Fruit fly (Drosophila melanogaster) whole organism, embryonic: ENCODE measurements around the gene waw.

ENCODE experiments used
- Ada2b ChIP-seq: fragments of 200-800 bp; sonication (Bioruptor generic); IDR thresholded peaks from 2 replicates; pipeline ENCODE4 v1.3.6; 2022; ENCODE audit warnings: missing biosample characterization, missing genetic modification characterization
- Asciz ChIP-seq: fragments of 200-800 bp; sonication (Bioruptor generic); optimal IDR thresholded peaks from 2 replicates; lab custom pipeline; 2017; ENCODE audit warnings: missing biosample characterization, mild to moderate bottlenecking, missing genetic modification characterization, missing genetic modification reagents
- BEAF-32 ChIP-seq: fragments of 200-800 bp; sonication (Bioruptor generic); optimal IDR thresholded peaks from 3 replicates; lab custom pipeline; 2017; ENCODE audit warnings: missing biosample characterization, missing genetic modification characterization, mild to moderate bottlenecking, moderate library complexity, missing genetic modification reagents
- CG10147 ChIP-seq: fragments of 200-800 bp; sonication (Bioruptor generic); optimal IDR thresholded peaks from 2 replicates; lab custom pipeline; 2019; ENCODE audit warnings: missing biosample characterization, mild to moderate bottlenecking, missing genetic modification characterization, moderate library complexity
- CG11695 ChIP-seq: fragments of 200-800 bp; sonication (Bioruptor generic); IDR thresholded peaks from 3 replicates; pipeline ENCODE4 v1.3.6; 2022; ENCODE audit warnings: missing biosample characterization, missing genetic modification characterization
- CG15696 ChIP-seq: fragments of 200-800 bp; sonication (Bioruptor generic); optimal IDR thresholded peaks from 2 replicates; lab custom pipeline; 2019; ENCODE audit warnings: missing biosample characterization, mild to moderate bottlenecking, missing genetic modification characterization, moderate library complexity
- CG1602 ChIP-seq: fragments of 200-800 bp; sonication (Bioruptor generic); optimal IDR thresholded peaks from 3 replicates; lab custom pipeline; 2016; ENCODE audit warnings: missing biosample characterization, missing genetic modification characterization
- CG17361 ChIP-seq: fragments of 200-800 bp; sonication (Bioruptor generic); IDR thresholded peaks from 3 replicates; pipeline ENCODE4 v1.3.6; 2022; ENCODE audit warnings: missing biosample characterization, missing genetic modification characterization
- CG17912 ChIP-seq: fragments of 200-800 bp; sonication (Bioruptor generic); optimal IDR thresholded peaks from 2 replicates; lab custom pipeline; 2018; ENCODE audit warnings: missing biosample characterization, mild to moderate bottlenecking, missing genetic modification characterization
- CG18599 ChIP-seq: fragments of 200-800 bp; sonication (Bioruptor generic); optimal IDR thresholded peaks from 3 replicates; lab custom pipeline; 2017; ENCODE audit warnings: missing biosample characterization, missing genetic modification characterization, mild to moderate bottlenecking, moderate library complexity, missing genetic modification reagents
- CG30020 ChIP-seq: fragments of 200-800 bp; optimal IDR thresholded peaks from 2 replicates; lab custom pipeline; 2019; ENCODE audit warnings: missing biosample characterization, mild to moderate bottlenecking, missing genetic modification characterization, moderate library complexity
- CG30431 ChIP-seq: fragments of 200-800 bp; sonication (Bioruptor generic); optimal IDR thresholded peaks from 2 replicates; lab custom pipeline; 2017; ENCODE audit warnings: missing biosample characterization, missing genetic modification characterization
- CG3281 ChIP-seq: fragments of 200-800 bp; sonication (Bioruptor generic); optimal IDR thresholded peaks from 3 replicates; lab custom pipeline; 2017; ENCODE audit warnings: missing biosample characterization, mild to moderate bottlenecking, missing genetic modification characterization
- CG4730 ChIP-seq: fragments of 200-800 bp; sonication (Bioruptor generic); IDR thresholded peaks from 2 replicates; pipeline ENCODE4 v1.3.6; 2022; ENCODE audit warnings: missing biosample characterization, missing genetic modification characterization
- CG7357 ChIP-seq: fragments of 200-800 bp; sonication (Bioruptor generic); IDR thresholded peaks from 3 replicates; pipeline ENCODE4 v1.3.6; 2022; ENCODE audit warnings: missing biosample characterization, missing genetic modification characterization
- CG7372 ChIP-seq: fragments of 200-800 bp; sonication (Bioruptor generic); IDR thresholded peaks from 2 replicates; pipeline ENCODE4 v1.3.6; 2022; ENCODE audit warnings: missing biosample characterization, missing genetic modification characterization
- CoRest ChIP-seq: fragments of 200-800 bp; sonication (Bioruptor generic); optimal IDR thresholded peaks from 3 replicates; lab custom pipeline; 2018; ENCODE audit warnings: missing biosample characterization, mild to moderate bottlenecking, missing genetic modification characterization, moderate library complexity
- D ChIP-seq, 2 experiments: fragments of 200-800 bp in 1 of 2; fragments of >200 bp in 1 of 2; sonication (Bioruptor generic) in 1 of 2; optimal IDR thresholded peaks; 2 replicates in 1 of 2; 3 replicates in 1 of 2; lab custom pipeline; 2017; ENCODE audit warnings: mild to moderate bottlenecking in 1 of 2, missing biosample characterization in 1 of 2, missing genetic modification characterization in 1 of 2, missing genetic modification reagents in 1 of 2
- Dbx ChIP-seq: fragments of 200-800 bp; sonication (Bioruptor generic); IDR thresholded peaks from 3 replicates; pipeline ENCODE4 v1.3.6; 2022; ENCODE audit warnings: missing biosample characterization, missing genetic modification characterization
- Deaf1 ChIP-seq: fragments of 200-800 bp; optimal IDR thresholded peaks from 3 replicates; lab custom pipeline; 2019; ENCODE audit warnings: missing biosample characterization, mild to moderate bottlenecking, missing genetic modification characterization, moderate library complexity
- Ets65A ChIP-seq: fragments of 200-800 bp; sonication (Bioruptor generic); peaks from one replicate; lab custom pipeline; 2016; ENCODE audit warnings: missing biosample characterization, missing genetic modification characterization
- HLHmδ ChIP-seq: fragments of 200-800 bp; sonication (Bioruptor generic); optimal IDR thresholded peaks from 2 replicates; lab custom pipeline; 2018; ENCODE audit warnings: missing biosample characterization, mild to moderate bottlenecking, missing genetic modification characterization, moderate library complexity
- Nf-YC ChIP-seq: fragments of 200-800 bp; optimal IDR thresholded peaks from 3 replicates; lab custom pipeline; 2019; ENCODE audit warnings: missing biosample characterization, mild to moderate bottlenecking, missing genetic modification characterization, moderate library complexity
- Sox100B ChIP-seq: fragments of 200-800 bp; sonication (Bioruptor generic); optimal IDR thresholded peaks from 3 replicates; lab custom pipeline; 2018; ENCODE audit warnings: missing biosample characterization, mild to moderate bottlenecking, missing genetic modification characterization
- Xrp1 ChIP-seq: fragments of 200-800 bp; sonication (Bioruptor generic); IDR thresholded peaks from 2 replicates; pipeline ENCODE4 v1.3.6; 2022; ENCODE audit warnings: missing biosample characterization, missing genetic modification characterization
- croc ChIP-seq: fragments of 200-800 bp; sonication (Bioruptor generic); conservative IDR thresholded peaks from 3 replicates; pipeline ENCODE4 v1.3.6; 2022; ENCODE audit warnings: missing biosample characterization, missing genetic modification characterization
- dati ChIP-seq: fragments of 200-800 bp; sonication (Bioruptor generic); IDR thresholded peaks from 2 replicates; pipeline ENCODE4 v1.3.6; 2022; ENCODE audit warnings: missing biosample characterization, missing genetic modification characterization
- esg ChIP-seq: fragments of 200-800 bp; sonication (Bioruptor generic); conservative IDR thresholded peaks from 2 replicates; pipeline ENCODE4 v1.3.6; 2022; ENCODE audit warnings: missing biosample characterization, missing genetic modification characterization
- gsb ChIP-seq: fragments of 200-800 bp; sonication (Bioruptor generic); IDR thresholded peaks from 2 replicates; pipeline ENCODE4 v1.3.6; 2022; ENCODE audit warnings: missing biosample characterization, missing genetic modification characterization
- hkb ChIP-seq, 2 experiments: fragments of 200-800 bp in 1 of 2; fragments of >200 bp in 1 of 2; sonication (Bioruptor generic) in 1 of 2; IDR thresholded peaks in 1 of 2; optimal IDR thresholded peaks in 1 of 2; 2 replicates each; pipeline versions ENCODE4 v1.3.6 to Lab custom; 2017 to 2022; ENCODE audit warnings: missing biosample characterization in 1 of 2, missing genetic modification characterization in 1 of 2
- ind ChIP-seq: fragments of 200-800 bp; sonication (Bioruptor generic); optimal IDR thresholded peaks from 3 replicates; lab custom pipeline; 2016; ENCODE audit warnings: missing biosample characterization, missing genetic modification characterization
- klu ChIP-seq: fragments of 200-800 bp; sonication (Bioruptor generic); IDR thresholded peaks from 2 replicates; pipeline ENCODE4 v1.3.6; 2022; ENCODE audit warnings: missing biosample characterization, missing genetic modification characterization
- lab ChIP-seq: fragments of 200-800 bp; sonication (Bioruptor generic); optimal IDR thresholded peaks from 3 replicates; lab custom pipeline; 2017; ENCODE audit warnings: missing biosample characterization, missing genetic modification characterization, mild to moderate bottlenecking, moderate library complexity, missing genetic modification reagents
- nerfin-1 ChIP-seq: fragments of 200-800 bp; sonication (Bioruptor generic); optimal IDR thresholded peaks from 3 replicates; lab custom pipeline; 2019; ENCODE audit warnings: missing biosample characterization, mild to moderate bottlenecking, missing genetic modification characterization, moderate library complexity
- ranshi ChIP-seq: fragments of 200-800 bp; sonication (Bioruptor generic); IDR thresholded peaks from 2 replicates; pipeline ENCODE4 v1.3.6; 2022; ENCODE audit warnings: missing biosample characterization, missing genetic modification characterization
- sc ChIP-seq, 3 experiments: fragments of >200 bp in 2 of 3; fragments of 200-800 bp in 1 of 3; sonication (Bioruptor generic) in 1 of 3; optimal IDR thresholded peaks; 2 replicates in 2 of 3; 3 replicates in 1 of 3; lab custom pipeline; 2017; ENCODE audit warnings: mild to moderate bottlenecking in 1 of 3, missing biosample characterization in 1 of 3, missing genetic modification characterization in 1 of 3, missing genetic modification reagents in 1 of 3
- sens ChIP-seq: fragments of 200-800 bp; sonication (Bioruptor generic); peaks from one replicate; lab custom pipeline; 2016; ENCODE audit warnings: missing biosample characterization, missing genetic modification characterization
- sisA ChIP-seq: fragments of 200-800 bp; sonication (Bioruptor generic); IDR thresholded peaks from 2 replicates; pipeline ENCODE4 v1.3.6; 2022; ENCODE audit warnings: missing biosample characterization, missing genetic modification characterization
- tap ChIP-seq: fragments of 200-800 bp; optimal IDR thresholded peaks from 3 replicates; lab custom pipeline; 2019; ENCODE audit warnings: missing biosample characterization, mild to moderate bottlenecking, missing genetic modification characterization, moderate library complexity

The waw gene

dm6 chrX:21322289-21322981, 40.4 kb upstream of the waw start (continued):
- TF ChIP-seq esg (GFP tag; lab: Robert Waterston, UW): peak; percentile 42; the same call in 1 of the 2 replicates
- no peak for TF ChIP-seq HLHmδ (GFP tag; lab: Kevin White, UChicago)
- TF ChIP-seq Asciz (GFP tag; lab: Kevin White, UChicago): peak; percentile 52
- TF ChIP-seq ranshi (GFP tag; lab: Robert Waterston, UW): 0 out of 2 replicates have a peak, but pooled peaks have one; percentile 43
- TF ChIP-seq CG10147: peak; percentile 54
- TF ChIP-seq CG4730 (GFP tag; lab: Robert Waterston, UW): peak; percentile 29; the same call in 1 of the 2 replicates
- TF ChIP-seq Ets65A (GFP tag; lab: Kevin White, UChicago): no peak
- TF ChIP-seq CG7372 (GFP tag; lab: Robert Waterston, UW): peak; percentile 50; the same call in 1 of the 2 replicates
- no peak for TF ChIP-seq CoRest (tag; lab: Kevin White, UChicago)
- TF ChIP-seq sc (optimal IDR thresholded peaks at IDR 0.05; lab: Kevin White, UChicago): no peak
- TF ChIP-seq sc (GFP tag; optimal IDR thresholded peaks at IDR 0.05; lab: Kevin White, UChicago): peak; percentile 6
- peak; percentile 28 for TF ChIP-seq Deaf1 (tag; lab: Kevin White, UChicago)
- TF ChIP-seq sens (GFP tag; lab: Kevin White, UChicago): peak; percentile 41
- TF ChIP-seq CG17912 (GFP tag; lab: Kevin White, UChicago): no peak
- TF ChIP-seq hkb (optimal IDR thresholded peaks at IDR 0.05; lab: Kevin White, UChicago): no peak
- peak; percentile 42; the same call in 1 of the 2 replicates for TF ChIP-seq hkb (GFP tag; IDR thresholded peaks at IDR 0.05; lab: Robert Waterston, UW)
- TF ChIP-seq D (optimal IDR thresholded peaks at IDR 0.05; lab: Kevin White, UChicago): no peak
- peak; percentile 34 for TF ChIP-seq D (GFP tag; optimal IDR thresholded peaks at IDR 0.05; lab: Kevin White, UChicago)
- peak; percentile 51 for TF ChIP-seq tap (tag; lab: Kevin White, UChicago)
- TF ChIP-seq ind (GFP tag; lab: Kevin White, UChicago): peak; percentile 54
- 0 out of 3 replicates have a peak, but pooled peaks have one; percentile 48 for TF ChIP-seq Dbx (GFP tag; lab: Robert Waterston, UW)
- peak; percentile 6 for TF ChIP-seq CG1602 (GFP tag; lab: Kevin White, UChicago)
- no peak for TF ChIP-seq CG30431 (GFP tag; lab: Kevin White, UChicago)
- TF ChIP-seq CG18599 (GFP tag; lab: Kevin White, UChicago): peak; percentile 83
- TF ChIP-seq CG15696: peak; percentile 40
- no peak for TF ChIP-seq gsb (GFP tag; lab: Robert Waterston, UW)
- TF ChIP-seq Sox100B: peak; percentile 81
- peak; percentile 65 for TF ChIP-seq Nf-YC (tag; lab: Kevin White, UChicago)
- peak; percentile 42; the same call in 1 of the 2 replicates for TF ChIP-seq sisA
- TF ChIP-seq croc (GFP tag; lab: Robert Waterston, UW): peak; percentile 20; the same call in 1 of the 3 replicates
- 0 out of 2 replicates have a peak, but pooled peaks have one; percentile 36 for TF ChIP-seq klu (GFP tag; lab: Robert Waterston, UW)
- TF ChIP-seq CG17361: peak; percentile 88
- no peak for TF ChIP-seq BEAF-32 (GFP tag; lab: Kevin White, UChicago)
- peak; percentile 56; the same call in 1 of the 2 replicates for TF ChIP-seq Xrp1 (GFP tag; lab: Robert Waterston, UW)
- TF ChIP-seq lab: peak; percentile 71
- no peak for TF ChIP-seq Ada2b (GFP tag; lab: Robert Waterston, UW)
- peak; percentile 50 for TF ChIP-seq nerfin-1 (tag; lab: Kevin White, UChicago)
- TF ChIP-seq CG11695 (GFP tag; lab: Robert Waterston, UW): peak; percentile 60; the same call in 1 of the 3 replicates
- no peak for TF ChIP-seq dati
- TF ChIP-seq CG3281 (GFP tag; lab: Kevin White, UChicago): peak; percentile 74
- peak; percentile 4 for TF ChIP-seq CG30020 (tag; lab: Kevin White, UChicago)
- 0 out of 3 replicates have a peak, but pooled peaks have one; percentile 13 for TF ChIP-seq CG7357 (GFP tag; lab: Robert Waterston, UW)
